Fruit fly (Drosophila melanogaster) whole organism, embryonic: ENCODE measurements around the gene Spt6.

Experiments used
- Atf3 ChIP-seq: fragments of 200-800 bp; sonication (Bioruptor generic); optimal IDR thresholded peaks from 3 replicates; lab custom pipeline; 2016; ENCODE audit warnings: missing biosample characterization, missing genetic modification characterization
- CG10462 ChIP-seq: fragments of 200-800 bp; sonication (Bioruptor generic); optimal IDR thresholded peaks from 2 replicates; lab custom pipeline; 2016; ENCODE audit warnings: missing biosample characterization, missing genetic modification characterization
- CG10565 ChIP-seq: fragments of 200-800 bp; sonication (Bioruptor generic); optimal IDR thresholded peaks from 3 replicates; lab custom pipeline; 2016; ENCODE audit warnings: missing biosample characterization, mild to moderate bottlenecking, missing genetic modification characterization
- CG11085 ChIP-seq: fragments of 200-800 bp; sonication (Bioruptor generic); IDR thresholded peaks from 2 replicates; pipeline ENCODE4 v1.3.6; 2022; ENCODE audit warnings: missing biosample characterization, missing genetic modification characterization
- CG11093 ChIP-seq: fragments of 200-800 bp; sonication (Bioruptor generic); IDR thresholded peaks from 3 replicates; pipeline ENCODE4 v1.3.6; 2022; ENCODE audit warnings: missing biosample characterization, missing genetic modification characterization
- CG11560 ChIP-seq: fragments of 200-800 bp; sonication (Bioruptor generic); IDR thresholded peaks from 3 replicates; pipeline ENCODE4 v1.3.6; 2022; ENCODE audit warnings: missing biosample characterization, missing genetic modification characterization
- CG11723 ChIP-seq: fragments of 200-800 bp; sonication (Bioruptor generic); optimal IDR thresholded peaks from 2 replicates; lab custom pipeline; 2017; ENCODE audit warnings: missing biosample characterization, mild to moderate bottlenecking, missing genetic modification characterization
- CG1233 ChIP-seq: fragments of 200-800 bp; sonication (Bioruptor generic); optimal IDR thresholded peaks from 4 replicates; lab custom pipeline; 2018; ENCODE audit warnings: missing biosample characterization, mild to moderate bottlenecking, missing genetic modification characterization
- CG12391 ChIP-seq: fragments of 200-800 bp; sonication (Bioruptor generic); optimal IDR thresholded peaks from 3 replicates; lab custom pipeline; 2018; ENCODE audit warnings: missing biosample characterization, mild to moderate bottlenecking, missing genetic modification characterization, moderate library complexity
- CG12942 ChIP-seq: fragments of 200-800 bp; sonication (Bioruptor generic); optimal IDR thresholded peaks from 3 replicates; lab custom pipeline; 2016; ENCODE audit warnings: missing biosample characterization, missing genetic modification characterization
- CG15073 ChIP-seq: fragments of 200-800 bp; sonication (Bioruptor generic); optimal IDR thresholded peaks from 2 replicates; lab custom pipeline; 2016; ENCODE audit warnings: missing biosample characterization, missing genetic modification characterization
- CG15479 ChIP-seq: fragments of 200-800 bp; sonication (Bioruptor generic); optimal IDR thresholded peaks from 3 replicates; lab custom pipeline; 2019; ENCODE audit warnings: missing biosample characterization, mild to moderate bottlenecking, missing genetic modification characterization, moderate library complexity
- CG1647 ChIP-seq: fragments of 200-800 bp; sonication (Bioruptor generic); optimal IDR thresholded peaks from 3 replicates; lab custom pipeline; 2016; ENCODE audit warnings: missing biosample characterization, missing genetic modification characterization
- CG16863 ChIP-seq: fragments of 200-800 bp; sonication (Bioruptor generic); optimal IDR thresholded peaks from 3 replicates; lab custom pipeline; 2016; ENCODE audit warnings: missing biosample characterization, missing genetic modification characterization
- CG18011 ChIP-seq: fragments of 200-800 bp; sonication (Bioruptor generic); optimal IDR thresholded peaks from 2 replicates; lab custom pipeline; 2017; ENCODE audit warnings: missing biosample characterization, missing genetic modification characterization, mild to moderate bottlenecking, moderate library complexity, missing genotype
- CG18262 ChIP-seq: fragments of 200-800 bp; optimal IDR thresholded peaks from 3 replicates; lab custom pipeline; 2019; ENCODE audit warnings: missing biosample characterization, mild to moderate bottlenecking, missing genetic modification characterization, moderate library complexity
- CG18619 ChIP-seq: fragments of 200-800 bp; sonication (Bioruptor generic); optimal IDR thresholded peaks from 3 replicates; lab custom pipeline; 2017; ENCODE audit warnings: missing biosample characterization, mild to moderate bottlenecking, missing genetic modification characterization
- CG43689 ChIP-seq: fragments of 200-800 bp; sonication (Bioruptor generic); IDR thresholded peaks from 2 replicates; pipeline ENCODE4 v1.3.6; 2022; ENCODE audit warnings: missing biosample characterization, missing genetic modification characterization
- CG4854 ChIP-seq: fragments of 200-800 bp; sonication (Bioruptor generic); optimal IDR thresholded peaks from 2 replicates; lab custom pipeline; 2016; ENCODE audit warnings: missing biosample characterization, missing genetic modification characterization, inconsistent platforms
- CG6254 ChIP-seq: fragments of 200-800 bp; sonication (Bioruptor generic); optimal IDR thresholded peaks from 3 replicates; lab custom pipeline; 2017; ENCODE audit warnings: mild to moderate bottlenecking, missing biosample characterization, missing genetic modification reagents, missing genetic modification characterization
- CG6683 ChIP-seq: fragments of 200-800 bp; sonication (Bioruptor generic); optimal IDR thresholded peaks from 2 replicates; lab custom pipeline; 2017; ENCODE audit warnings: missing biosample characterization, mild to moderate bottlenecking, missing genetic modification characterization, missing genetic modification reagents
- CG6765 ChIP-seq: fragments of 200-800 bp; sonication (Bioruptor generic); optimal IDR thresholded peaks from 3 replicates; lab custom pipeline; 2017; ENCODE audit warnings: missing biosample characterization, mild to moderate bottlenecking, missing genetic modification characterization
- CG7556 ChIP-seq: fragments of 200-800 bp; sonication (Bioruptor generic); optimal IDR thresholded peaks from 2 replicates; lab custom pipeline; 2017; ENCODE audit warnings: missing biosample characterization, mild to moderate bottlenecking, missing genetic modification characterization
- CG8089 ChIP-seq: fragments of 200-800 bp; sonication (Bioruptor generic); optimal IDR thresholded peaks from 3 replicates; lab custom pipeline; 2016; ENCODE audit warnings: missing biosample characterization, missing genetic modification characterization
- CG8281 ChIP-seq: fragments of 200-800 bp; sonication (Bioruptor generic); optimal IDR thresholded peaks from 2 replicates; lab custom pipeline; 2018; ENCODE audit warnings: missing biosample characterization, mild to moderate bottlenecking, missing genetic modification characterization, moderate library complexity
- CG8478 ChIP-seq: fragments of >200 bp; optimal IDR thresholded peaks from 2 replicates; lab custom pipeline; 2018
- CkIIα-i1 ChIP-seq: fragments of 200-800 bp; sonication (Bioruptor generic); IDR thresholded peaks from 2 replicates; pipeline ENCODE4 v1.3.6; 2022; ENCODE audit warnings: missing biosample characterization, missing genetic modification characterization
- CrebB ChIP-seq: fragments of 200-800 bp; sonication (Bioruptor generic); optimal IDR thresholded peaks from 3 replicates; lab custom pipeline; 2018; ENCODE audit warnings: missing biosample characterization, mild to moderate bottlenecking, missing genetic modification characterization
- Hmx ChIP-seq: fragments of 200-800 bp; sonication (Bioruptor generic); optimal IDR thresholded peaks from 2 replicates; lab custom pipeline; 2016; ENCODE audit warnings: missing biosample characterization, missing genetic modification characterization
- Mad ChIP-seq: fragments of 200-800 bp; sonication (Bioruptor generic); optimal IDR thresholded peaks from 2 replicates; lab custom pipeline; 2016; ENCODE audit warnings: missing biosample characterization, missing genetic modification characterization
- NC2α ChIP-seq: fragments of 200-800 bp; sonication (Bioruptor generic); optimal IDR thresholded peaks from 2 replicates; lab custom pipeline; 2016; ENCODE audit warnings: missing biosample characterization, missing genetic modification characterization
- NC2β ChIP-seq: fragments of 200-800 bp; sonication (Bioruptor generic); optimal IDR thresholded peaks from 2 replicates; lab custom pipeline; 2016; ENCODE audit warnings: missing biosample characterization, missing genetic modification characterization
- Nf-YB ChIP-seq: fragments of 200-800 bp; sonication (Bioruptor generic); optimal IDR thresholded peaks from 3 replicates; lab custom pipeline; 2019; ENCODE audit warnings: missing biosample characterization, mild to moderate bottlenecking, missing genetic modification characterization, moderate library complexity
- Sin3A ChIP-seq: fragments of >200 bp; optimal IDR thresholded peaks from 2 replicates; lab custom pipeline; 2018
- Sry-δ ChIP-seq: fragments of 200-800 bp; sonication (Bioruptor generic); optimal IDR thresholded peaks from 2 replicates; lab custom pipeline; 2016; ENCODE audit warnings: missing biosample characterization, missing genetic modification characterization
- ase ChIP-seq: fragments of 200-800 bp; sonication (Bioruptor generic); IDR thresholded peaks from 3 replicates; pipeline ENCODE4 v1.3.6; 2022; ENCODE audit warnings: missing biosample characterization, missing genetic modification characterization
- bigmax ChIP-seq: fragments of 200-800 bp; sonication (Bioruptor generic); optimal IDR thresholded peaks from 2 replicates; lab custom pipeline; 2018; ENCODE audit warnings: missing biosample characterization, mild to moderate bottlenecking, missing genetic modification characterization
- cato ChIP-seq: fragments of 200-800 bp; sonication (Bioruptor generic); optimal IDR thresholded peaks from 2 replicates; lab custom pipeline; 2016; ENCODE audit warnings: missing biosample characterization, missing genetic modification characterization, borderline replicate concordance
- chinmo ChIP-seq: fragments of 200-800 bp; sonication (Bioruptor generic); IDR thresholded peaks from 4 replicates; pipeline ENCODE4 v1.3.6; 2022; ENCODE audit warnings: missing biosample characterization, missing genetic modification characterization; ENCODE audit not compliant: partially characterized antibody
- croc ChIP-seq: fragments of 200-800 bp; sonication (Bioruptor generic); conservative IDR thresholded peaks from 3 replicates; pipeline ENCODE4 v1.3.6; 2022; ENCODE audit warnings: missing biosample characterization, missing genetic modification characterization
- hb ChIP-seq: fragments of 200-800 bp; sonication (Bioruptor generic); IDR thresholded peaks from 3 replicates; pipeline ENCODE4 v1.3.6; 2022; ENCODE audit warnings: missing biosample characterization, missing genetic modification characterization; ENCODE audit not compliant: partially characterized antibody
- ken ChIP-seq: fragments of 200-800 bp; sonication (Bioruptor generic); IDR thresholded peaks from 3 replicates; pipeline ENCODE4 v1.3.6; 2022; ENCODE audit warnings: missing biosample characterization, missing genetic modification characterization
- kni ChIP-seq: fragments of 200-800 bp; sonication (Bioruptor generic); optimal IDR thresholded peaks from 3 replicates; lab custom pipeline; 2017; ENCODE audit warnings: mild to moderate bottlenecking, missing biosample characterization, missing genetic modification reagents, missing genetic modification characterization
- mam ChIP-seq: fragments of 200-800 bp; sonication (Bioruptor generic); optimal IDR thresholded peaks from 3 replicates; lab custom pipeline; 2016; ENCODE audit warnings: missing biosample characterization, missing genetic modification characterization
- peb ChIP-seq: fragments of 200-800 bp; sonication (Bioruptor generic); IDR thresholded peaks from 2 replicates; pipeline ENCODE4 v1.3.6; 2022; ENCODE audit warnings: missing biosample characterization, missing genetic modification characterization
- schlank ChIP-seq: fragments of 200-800 bp; sonication (Bioruptor generic); optimal IDR thresholded peaks from 2 replicates; lab custom pipeline; 2018; ENCODE audit warnings: missing biosample characterization, mild to moderate bottlenecking, missing genetic modification characterization
- slou ChIP-seq: fragments of 200-800 bp; sonication (Bioruptor generic); optimal IDR thresholded peaks from 3 replicates; lab custom pipeline; 2016; ENCODE audit warnings: missing biosample characterization, missing genetic modification characterization
- sug ChIP-seq: fragments of 200-800 bp; optimal IDR thresholded peaks from 2 replicates; lab custom pipeline; 2019; ENCODE audit warnings: missing biosample characterization, mild to moderate bottlenecking, missing genetic modification characterization, moderate library complexity
- toy ChIP-seq: fragments of 200-800 bp; sonication (Bioruptor generic); IDR thresholded peaks from 2 replicates; pipeline ENCODE4 v1.3.6; 2022; ENCODE audit warnings: missing biosample characterization, missing genetic modification characterization
- tup ChIP-seq: fragments of 200-800 bp; sonication (Bioruptor generic); optimal IDR thresholded peaks from 2 replicates; lab custom pipeline; 2016; ENCODE audit warnings: missing biosample characterization, mild to moderate bottlenecking, missing genetic modification characterization, moderate library complexity
- usp ChIP-seq: fragments of >200 bp; optimal IDR thresholded peaks from 2 replicates; lab custom pipeline; 2017; ENCODE audit warnings: missing biosample characterization, missing genetic modification characterization
- vvl ChIP-seq: fragments of 200-800 bp; sonication (Bioruptor generic); IDR thresholded peaks from 2 replicates; pipeline ENCODE4 v1.3.6; 2022; ENCODE audit warnings: missing biosample characterization, missing genetic modification characterization
- zen ChIP-seq: fragments of 200-800 bp; sonication (Bioruptor generic); optimal IDR thresholded peaks from 3 replicates; lab custom pipeline; 2018; ENCODE audit warnings: missing biosample characterization, mild to moderate bottlenecking, missing genetic modification characterization, moderate library complexity

The Spt6 gene

dm6 chrX:6287842-6288241 is 20.2 kb downstream of the Spt6 start, which contains the start of the genes Top3beta and wuho (continued):
- TF ChIP-seq CG8281 (tag; lab: Kevin White, UChicago), result no peak
- TF ChIP-seq CG43689, result no peak
- TF ChIP-seq vvl (GFP tag; lab: Robert Waterston, UW), result peak; percentile 72
- TF ChIP-seq CG1233 (GFP tag; lab: Kevin White, UChicago), result no peak
- TF ChIP-seq mam, result peak; percentile 58
- TF ChIP-seq CG6254, result no peak
- no peak for TF ChIP-seq CG18619
- TF ChIP-seq CG4854 (GFP tag; lab: Kevin White, UChicago), result no peak
- peak; percentile 85; the same call in 2 of the 4 replicates for TF ChIP-seq chinmo (GFP tag; lab: Robert Waterston, UW)
- peak; percentile 43 for TF ChIP-seq Mad (GFP tag; lab: Kevin White, UChicago)
- no peak for TF ChIP-seq CkIIα-i1
- TF ChIP-seq toy (GFP tag; lab: Robert Waterston, UW), result no peak
- peak; percentile 63 for TF ChIP-seq CG12391 (tag; lab: Kevin White, UChicago)
- TF ChIP-seq CG18011 (GFP tag; lab: Kevin White, UChicago), result peak; percentile 25
- peak; percentile 10 for TF ChIP-seq CG16863 (GFP tag; lab: Kevin White, UChicago)
- no peak for TF ChIP-seq CG6683 (GFP tag; lab: Kevin White, UChicago)
- peak; percentile 66 for TF ChIP-seq Sin3A (lab: Kevin White, UChicago)
- no peak for TF ChIP-seq CG11085 (GFP tag; lab: Robert Waterston, UW)
- no peak for TF ChIP-seq CG6765 (GFP tag; lab: Kevin White, UChicago)
- no peak for TF ChIP-seq CG8089 (GFP tag; lab: Kevin White, UChicago)
- no peak for TF ChIP-seq croc (GFP tag; lab: Robert Waterston, UW)
- TF ChIP-seq NC2α (GFP tag; lab: Kevin White, UChicago), result no peak
- TF ChIP-seq CG8478 (lab: Kevin White, UChicago), result no peak
- peak; percentile 44 for TF ChIP-seq bigmax
- TF ChIP-seq CG15479, result peak; percentile 90
- no peak for TF ChIP-seq CG1647 (GFP tag; lab: Kevin White, UChicago)
- peak; percentile 83 for TF ChIP-seq Sry-δ (GFP tag; lab: Kevin White, UChicago)
- no peak for TF ChIP-seq CG10565 (GFP tag; lab: Kevin White, UChicago)
- TF ChIP-seq Nf-YB (GFP tag; lab: Kevin White, UChicago), result peak; percentile 54
- peak; percentile 28; the same call in 1 of the 3 replicates for TF ChIP-seq CG11560 (tag; lab: Robert Waterston, UW)
- TF ChIP-seq CG18262 (tag; lab: Kevin White, UChicago), result no peak
- TF ChIP-seq Atf3 (GFP tag; lab: Kevin White, UChicago), result no peak
- TF ChIP-seq peb, result no peak
- no peak for TF ChIP-seq slou (GFP tag; lab: Kevin White, UChicago)
- TF ChIP-seq CrebB, result peak; percentile 41
- no peak for TF ChIP-seq schlank
- peak; percentile 70 for TF ChIP-seq NC2β (GFP tag; lab: Kevin White, UChicago)
- TF ChIP-seq ase (GFP tag; lab: Robert Waterston, UW), result no peak
- TF ChIP-seq cato (GFP tag; lab: Kevin White, UChicago), result no peak
- TF ChIP-seq CG7556, result no peak
- TF ChIP-seq CG15073, result no peak
- no peak for TF ChIP-seq CG11723 (GFP tag; lab: Kevin White, UChicago)
- TF ChIP-seq zen, result peak; percentile 80
- TF ChIP-seq sug (tag; lab: Kevin White, UChicago), result peak; percentile 66
- no peak for TF ChIP-seq usp (GFP tag; lab: Kevin White, UChicago)
- no peak for TF ChIP-seq CG11093 (GFP tag; lab: Robert Waterston, UW)
- TF ChIP-seq ken (GFP tag; lab: Robert Waterston, UW), result no peak
- peak; percentile 62; the same call in 1 of the 3 replicates for TF ChIP-seq hb
- no peak for TF ChIP-seq tup (GFP tag; lab: Kevin White, UChicago)
- no peak for TF ChIP-seq CG12942
- no peak for TF ChIP-seq Hmx (GFP tag; lab: Kevin White, UChicago)
- TF ChIP-seq CG10462 (GFP tag; lab: Kevin White, UChicago), result no peak
- no peak for TF ChIP-seq kni (GFP tag; lab: Kevin White, UChicago)
